Fruit fly (Drosophila melanogaster): ENCODE results near the gene GlyRS.

dm6 chr3L:15097878-15098520 is 3.1 kb downstream of the GlyRS start, which contains the start of gene Ctps:
- TF ChIP-seq CTCF (optimal IDR thresholded peaks at IDR 0.05) (no peak), CG8478 (optimal IDR thresholded peaks at IDR 0.05) (no peak)
